Worm (Caenorhabditis elegans): ENCODE results near the gene srg-11.

Gene srg-11

ce11 chrIII:4653374-4653773 is 26.4 kb upstream of the srg-11 start:
- TF ChIP-seq drap-1 (GFP tag; optimal IDR thresholded peaks at IDR 0.05) (no peak), mls-2 (tag; optimal IDR thresholded peaks at IDR 0.05) (no peak), cnd-1 (tag; optimal IDR thresholded peaks at IDR 0.05) (no peak), nhr-76 (tag; optimal IDR thresholded peaks at IDR 0.05) (no peak), hlh-1 (tag; optimal IDR thresholded peaks at IDR 0.05) (no peak), bed-3 (GFP tag; optimal IDR thresholded peaks at IDR 0.05) (no peak), ceh-83 (GFP tag; optimal IDR thresholded peaks at IDR 0.05) (no peak), unc-62 (GFP tag; optimal IDR thresholded peaks at IDR 0.05) (no peak), elt-1 (tag; optimal IDR thresholded peaks at IDR 0.05; ENCODE audit: borderline replicate concordance, insufficient read depth) (no peak), pha-4 (tag; optimal IDR thresholded peaks at IDR 0.05) (no peak), ceh-43 (GFP tag; optimal IDR thresholded peaks at IDR 0.05) (no peak), M03D4.4 (tag; optimal IDR thresholded peaks at IDR 0.05) (no peak)

- TF ChIP-seq lsy-2 (tag; optimal IDR thresholded peaks at IDR 0.05) (no peak), ztf-11 (tag; optimal IDR thresholded peaks at IDR 0.05) (no peak), unc-62 (GFP tag; optimal IDR thresholded peaks at IDR 0.05) (no peak), blmp-1 (tag; optimal IDR thresholded peaks at IDR 0.05) (no peak), hlh-1 (tag; optimal IDR thresholded peaks at IDR 0.05) (no peak), nhr-76 (tag; optimal IDR thresholded peaks at IDR 0.05) (no peak), unc-120 (tag; optimal IDR thresholded peaks at IDR 0.05; ENCODE audit: poor library complexity, severe bottlenecking) (no peak), sptf-1 (tag; optimal IDR thresholded peaks at IDR 0.05) (no peak), ceh-43 (GFP tag; optimal IDR thresholded peaks at IDR 0.05) (no peak), M03D4.4 (tag; optimal IDR thresholded peaks at IDR 0.05) (no peak)
Measured at ce11 chrIII:4653912-4654311, 25.9 kb upstream of the srg-11 start.

- TF ChIP-seq lin-13 (tag; optimal IDR thresholded peaks at IDR 0.05) (no peak), elt-3 (tag; optimal IDR thresholded peaks at IDR 0.05) (no peak), nhr-237 (tag; optimal IDR thresholded peaks at IDR 0.05) (no peak), nhr-76 (tag; optimal IDR thresholded peaks at IDR 0.05) (no peak), zip-8 (tag; optimal IDR thresholded peaks at IDR 0.05) (no peak), snpc-4 (tag; optimal IDR thresholded peaks at IDR 0.05) (no peak), sem-2 (GFP tag; optimal IDR thresholded peaks at IDR 0.05) (no peak), flh-1 (GFP tag; optimal IDR thresholded peaks at IDR 0.05) (no peak), blmp-1 (tag; optimal IDR thresholded peaks at IDR 0.05) (no peak)
Measured at ce11 chrIII:4655402-4655801, 24.4 kb upstream of the srg-11 start, which contains the start of gene T23F11.2. Gene T23F11.2, minus strand, starts transcription at chrIII:4655502.

- TF ChIP-seq pha-4 (tag; optimal IDR thresholded peaks at IDR 0.05) (no peak), ces-1 (GFP tag; optimal IDR thresholded peaks at IDR 0.05) (peak; percentile 70), mep-1 (tag; optimal IDR thresholded peaks at IDR 0.05) (no peak)
Measured at ce11 chrIII:4656415-4656814, 23.4 kb upstream of the srg-11 start.

- TF ChIP-seq drap-1 (GFP tag; optimal IDR thresholded peaks at IDR 0.05) (no peak), ceh-39 (tag; optimal IDR thresholded peaks at IDR 0.05) (no peak), ces-1 (GFP tag; optimal IDR thresholded peaks at IDR 0.05) (peak; percentile 75), snpc-4 (tag; optimal IDR thresholded peaks at IDR 0.05) (no peak), unc-120 (tag; optimal IDR thresholded peaks at IDR 0.05; ENCODE audit: poor library complexity, severe bottlenecking) (no peak), blmp-1 (tag; optimal IDR thresholded peaks at IDR 0.05) (no peak)
Measured at ce11 chrIII:4657386-4657785, 22.4 kb upstream of the srg-11 start.

ce11 chrIII:4658384-4658844 is 21.4 kb upstream of the srg-11 start, which contains the start of gene cdka-1:
Gene cdka-1, plus strand, starts transcription at chrIII:4658794.
- TF ChIP-seq blmp-1 (tag; optimal IDR thresholded peaks at IDR 0.05), result no peak
- peak; percentile 16 for TF ChIP-seq ces-1 (GFP tag; optimal IDR thresholded peaks at IDR 0.05)

ce11 chrIII:4659426-4659825 is 20.4 kb upstream of the srg-11 start:
- TF ChIP-seq lsy-2 (tag; optimal IDR thresholded peaks at IDR 0.05) (no peak), ceh-43 (GFP tag; optimal IDR thresholded peaks at IDR 0.05) (no peak), ces-1 (GFP tag; optimal IDR thresholded peaks at IDR 0.05) (no peak), flh-1 (GFP tag; optimal IDR thresholded peaks at IDR 0.05) (no peak), zip-8 (tag; optimal IDR thresholded peaks at IDR 0.05) (no peak), tbx-8 (GFP tag; optimal IDR thresholded peaks at IDR 0.05) (no peak), lin-32 (GFP tag; optimal IDR thresholded peaks at IDR 0.05) (no peak), mls-2 (tag; optimal IDR thresholded peaks at IDR 0.05) (no peak), sem-2 (GFP tag; optimal IDR thresholded peaks at IDR 0.05) (no peak), mep-1 (tag; optimal IDR thresholded peaks at IDR 0.05) (no peak), ceh-39 (tag; optimal IDR thresholded peaks at IDR 0.05) (no peak), mab-5 (tag; optimal IDR thresholded peaks at IDR 0.05) (no peak), M03D4.4 (tag; optimal IDR thresholded peaks at IDR 0.05) (no peak), snpc-4 (tag; optimal IDR thresholded peaks at IDR 0.05) (no peak)
